Worm (Caenorhabditis elegans) whole organism, young adult: ENCODE results near the gene clc-6.

ENCODE experiments used
- B0019.2 ChIP-seq: fragments of 200-800 bp; sonication (Bioruptor generic); conservative IDR thresholded peaks from 2 replicates; pipeline ENCODE4 v1.3.6; 2022; ENCODE audit warnings: missing genetic modification reagents, missing genetic modification characterization, missing compliant biosample characterization
- F52B5.7 ChIP-seq: sonication (generic microtip); optimal IDR thresholded peaks from 2 replicates; lab custom pipeline; 2016; ENCODE audit warnings: mild to moderate bottlenecking, missing genetic modification characterization, missing compliant biosample characterization
- Y53F4B.3 ChIP-seq: fragments of 200-800 bp; sonication (Bioruptor generic); IDR thresholded peaks from 2 replicates; pipeline ENCODE4 v1.3.6; 2022; ENCODE audit warnings: missing genetic modification reagents, missing genetic modification characterization, missing compliant biosample characterization
- Y56A3A.18 ChIP-seq: fragments of 200-800 bp; sonication (Bioruptor generic); IDR thresholded peaks from 2 replicates; pipeline ENCODE4 v1.3.6; 2022; ENCODE audit warnings: missing genetic modification reagents, missing genetic modification characterization, missing compliant biosample characterization
- aptf-3 ChIP-seq: fragments of 200-800 bp; sonication (Bioruptor generic); IDR thresholded peaks from 2 replicates; pipeline ENCODE4 v1.3.6; 2022; ENCODE audit warnings: missing genetic modification characterization, missing compliant biosample characterization
- attf-6 ChIP-seq: fragments of 200-800 bp; sonication (Bioruptor generic); IDR thresholded peaks from 2 replicates; pipeline ENCODE4 v1.3.6; 2022; ENCODE audit warnings: missing genetic modification reagents, missing genetic modification characterization, missing compliant biosample characterization
- bed-1 ChIP-seq: fragments of 200-800 bp; sonication (Bioruptor generic); IDR thresholded peaks from 2 replicates; pipeline ENCODE4 v1.3.6; 2022; ENCODE audit warnings: missing genetic modification reagents, missing genetic modification characterization, missing compliant biosample characterization
- ceh-27 ChIP-seq: fragments of 200-800 bp; sonication (Bioruptor generic); optimal IDR thresholded peaks from 2 replicates; lab custom pipeline; 2018; ENCODE audit warnings: mild to moderate bottlenecking, missing genetic modification characterization, moderate library complexity, missing compliant biosample characterization
- ceh-58 ChIP-seq: fragments of 200-800 bp; sonication (Bioruptor generic); IDR thresholded peaks from 2 replicates; pipeline ENCODE4 v1.3.6; 2022; ENCODE audit warnings: missing genetic modification characterization, missing compliant biosample characterization
- dpl-1 ChIP-seq: fragments of 150-350 bp; optimal IDR thresholded peaks from 2 replicates; lab custom pipeline; 2014; ENCODE audit warnings: missing biosample characterization, missing genetic modification reagents, missing genetic modification characterization
- efl-1 ChIP-seq: fragments of 150-350 bp; optimal IDR thresholded peaks from 2 replicates; lab custom pipeline; 2014; ENCODE audit warnings: missing biosample characterization, missing genetic modification reagents, missing genetic modification characterization
- egl-44 ChIP-seq: fragments of 200-800 bp; sonication (Bioruptor generic); IDR thresholded peaks from 2 replicates; pipeline ENCODE4 v1.3.6; 2022; ENCODE audit warnings: missing genetic modification reagents, missing genetic modification characterization, missing compliant biosample characterization
- hlh-26 ChIP-seq: fragments of 200-800 bp; sonication (Bioruptor generic); conservative IDR thresholded peaks from 2 replicates; pipeline ENCODE4 v1.3.6; 2022; ENCODE audit warnings: missing genetic modification reagents, missing genetic modification characterization, missing compliant biosample characterization
- lag-1 ChIP-seq: fragments of 200-800 bp; sonication (Bioruptor generic); IDR thresholded peaks from 2 replicates; pipeline ENCODE4 v1.3.6; 2022; ENCODE audit warnings: missing genetic modification reagents, missing genetic modification characterization, missing compliant biosample characterization
- let-607 ChIP-seq, 2 experiments: fragments of 200-800 bp in 1 of 2; sonication (Bioruptor generic) in 1 of 2; sonication (generic microtip) in 1 of 2; optimal IDR thresholded peaks; 2 replicates each; lab custom pipeline; 2016 to 2018; ENCODE audit warnings: mild to moderate bottlenecking in 2 of 2, missing compliant biosample characterization in 2 of 2, missing genetic modification characterization in 2 of 2, moderate library complexity in 2 of 2, missing genotype in 1 of 2
- lin-26 ChIP-seq: fragments of 200-800 bp; sonication (Bioruptor generic); IDR thresholded peaks from 2 replicates; pipeline ENCODE4 v1.3.6; 2022; ENCODE audit warnings: missing genetic modification reagents, missing genetic modification characterization, missing compliant biosample characterization
- lin-35 ChIP-seq, 3 experiments: fragments of 150-350 bp in 2 of 3; sonication (generic microtip) in 1 of 3; optimal IDR thresholded peaks; 2 replicates each; lab custom pipeline; 2014 to 2018; ENCODE audit warnings: missing biosample characterization in 3 of 3, missing genetic modification characterization in 3 of 3, missing genetic modification reagents in 3 of 3
- lin-40 ChIP-seq: sonication (generic microtip); optimal IDR thresholded peaks from 2 replicates; lab custom pipeline; 2016; ENCODE audit warnings: missing genetic modification characterization, mild to moderate bottlenecking, missing compliant biosample characterization, missing genotype, missing genetic modification reagents
- mxl-1 ChIP-seq: sonication (generic microtip); optimal IDR thresholded peaks from 2 replicates; lab custom pipeline; 2016; ENCODE audit warnings: missing genetic modification characterization, missing compliant biosample characterization
- nhr-27 ChIP-seq: fragments of 200-800 bp; sonication (Bioruptor generic); optimal IDR thresholded peaks from 2 replicates; lab custom pipeline; 2018; ENCODE audit warnings: mild to moderate bottlenecking, missing genetic modification characterization, moderate library complexity, missing compliant biosample characterization
- nhr-80 ChIP-seq: sonication (generic microtip); optimal IDR thresholded peaks from 2 replicates; lab custom pipeline; 2016; ENCODE audit warnings: missing genetic modification characterization, missing compliant biosample characterization
- pha-4 ChIP-seq: fragments of 150-350 bp; sonication (generic microtip); optimal IDR thresholded peaks from 2 replicates; lab custom pipeline; 2014; ENCODE audit warnings: missing biosample characterization, missing genetic modification reagents, missing genetic modification characterization
- rec-8 ChIP-seq, 2 experiments: sonication (generic microtip); optimal IDR thresholded peaks; 2 replicates each; lab custom pipeline; 2016; ENCODE audit warnings: mild to moderate bottlenecking in 2 of 2, missing genetic modification characterization in 2 of 2, missing genetic modification reagents in 2 of 2, missing genotype in 2 of 2, missing biosample characterization in 1 of 2, missing compliant biosample characterization in 1 of 2, moderate library complexity in 1 of 2
- rpc-1 ChIP-seq, 2 experiments: fragments of 150-350 bp in 1 of 2; sonication (generic microtip) in 1 of 2; optimal IDR thresholded peaks; 2 replicates each; lab custom pipeline; 2014 to 2018; ENCODE audit warnings: missing biosample characterization in 1 of 2, missing genetic modification characterization in 1 of 2, missing genetic modification reagents in 1 of 2, missing genotype in 1 of 2
- sdz-38 ChIP-seq: sonication (generic microtip); optimal IDR thresholded peaks from 2 replicates; lab custom pipeline; 2016; ENCODE audit warnings: missing genotype, missing genetic modification characterization, missing compliant biosample characterization
- snpc-1.1 ChIP-seq: sonication (generic microtip); optimal IDR thresholded peaks from 2 replicates; lab custom pipeline; 2017; ENCODE audit warnings: missing genetic modification characterization, mild to moderate bottlenecking, missing compliant biosample characterization, antibody characterized with exemption, moderate library complexity, missing genotype, missing genetic modification reagents; ENCODE audit not compliant: insufficient read depth
- tbp1 ChIP-seq: fragments of 200-800 bp; sonication (Bioruptor generic); optimal IDR thresholded peaks from 2 replicates; lab custom pipeline; 2018; ENCODE audit warnings: mild to moderate bottlenecking, missing genetic modification characterization, missing compliant biosample characterization
- tbx-9 ChIP-seq: sonication (generic microtip); optimal IDR thresholded peaks from 2 replicates; lab custom pipeline; 2016; ENCODE audit warnings: borderline replicate concordance, missing genetic modification characterization, inconsistent platforms, missing compliant biosample characterization
- unc-62 ChIP-seq: fragments of 150-350 bp; optimal IDR thresholded peaks from 2 replicates; lab custom pipeline; 2014; ENCODE audit warnings: missing biosample characterization, missing genetic modification reagents, missing genetic modification characterization
- xnd-1 ChIP-seq: sonication (generic microtip); optimal IDR thresholded peaks from 2 replicates; lab custom pipeline; 2016; ENCODE audit warnings: missing genotype, missing genetic modification reagents, missing genetic modification characterization, missing compliant biosample characterization
- ztf-22 ChIP-seq: fragments of 200-800 bp; sonication (Bioruptor generic); optimal IDR thresholded peaks from 2 replicates; lab custom pipeline; 2018; ENCODE audit warnings: mild to moderate bottlenecking, missing genetic modification characterization, moderate library complexity, missing compliant biosample characterization
- ztf-28 ChIP-seq: fragments of 200-800 bp; sonication (Bioruptor generic); IDR thresholded peaks from 2 replicates; pipeline ENCODE4 v1.3.6; 2022; ENCODE audit warnings: missing genetic modification reagents, missing genetic modification characterization, missing compliant biosample characterization
- ztf-3 ChIP-seq: fragments of 200-800 bp; sonication (Bioruptor generic); optimal IDR thresholded peaks from 2 replicates; lab custom pipeline; 2018; ENCODE audit warnings: mild to moderate bottlenecking, missing genetic modification characterization, missing compliant biosample characterization
- ztf-6 ChIP-seq: fragments of 200-800 bp; sonication (Bioruptor generic); IDR thresholded peaks from 2 replicates; pipeline ENCODE4 v1.3.6; 2022; ENCODE audit warnings: missing genetic modification reagents, missing genetic modification characterization, missing compliant biosample characterization

The clc-6 gene

DNA sequence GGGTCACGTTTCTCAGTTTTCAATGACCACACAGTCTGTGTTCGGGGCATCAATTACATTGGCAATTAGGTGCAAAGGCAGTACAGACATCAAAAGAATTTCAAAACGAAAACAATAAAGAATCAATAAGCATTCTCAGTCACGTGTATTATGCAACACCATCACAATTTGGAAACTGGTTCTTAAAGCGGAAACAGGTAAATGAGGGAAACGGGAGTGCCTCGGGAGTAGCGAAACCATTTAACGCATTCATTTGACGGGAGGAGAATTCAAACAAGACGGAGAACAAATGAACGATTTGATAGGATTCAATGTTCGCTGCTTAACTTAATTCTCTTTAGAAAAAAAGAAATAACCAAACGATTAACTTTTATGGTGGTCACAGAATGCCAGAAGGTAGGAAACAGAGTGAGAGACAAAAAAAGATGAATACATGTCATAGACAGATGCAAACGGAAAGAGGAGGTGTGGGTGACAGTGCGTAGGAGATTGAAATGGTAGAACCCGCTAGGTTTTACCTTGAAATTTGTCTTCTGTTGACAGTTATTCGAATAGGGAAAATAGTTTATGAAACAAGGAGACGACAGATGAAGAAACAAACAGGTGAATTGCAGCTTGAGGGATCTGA is 736 bp upstream of the clc-6 start:
- TF ChIP-seq dpl-1 (GFP tag; lab: Kevin White, UChicago) (no peak), lin-40 (tag; lab: Kevin White, UChicago) (peak; percentile 26)
- TF ChIP-seq, all 124 proteins: peak for 1

DNA sequence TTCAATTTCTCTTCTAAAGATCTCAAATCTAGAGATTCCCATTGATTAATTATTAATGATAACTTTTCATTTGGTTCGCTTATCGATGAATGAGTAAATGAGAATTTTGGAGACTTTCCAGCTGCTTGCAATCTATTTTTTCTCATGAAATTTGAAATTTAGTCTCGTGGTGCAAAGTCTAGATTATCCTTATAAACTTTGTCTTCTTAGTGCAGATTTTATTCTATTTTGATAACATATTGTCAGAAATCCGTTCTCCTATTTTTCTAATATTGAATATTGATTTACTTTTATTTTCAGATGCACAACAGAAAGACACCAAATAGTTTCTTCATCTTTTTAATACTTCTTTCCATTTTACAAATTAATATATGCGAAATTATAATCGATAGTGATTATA is 5.0 kb downstream of the clc-6 start, which contains the start of gene lgc-49:
Gene lgc-49 (plus strand): TSS at position 301 of the 400 bp plus-strand sequence.
- TF ChIP-seq lag-1 (GFP tag; lab: Robert Waterston, UW) = no peak
- no peak for TF ChIP-seq xnd-1
- no peak for TF ChIP-seq hlh-26 (GFP tag; lab: Robert Waterston, UW)
- no peak for TF ChIP-seq ztf-22 (GFP tag; lab: Kevin White, UChicago)
- TF ChIP-seq lin-26 (GFP tag; lab: Robert Waterston, UW) = no peak
- TF ChIP-seq ztf-28 (GFP tag; lab: Robert Waterston, UW) = no peak
- no peak for TF ChIP-seq sdz-38 (tag; lab: Kevin White, UChicago)
- no peak for TF ChIP-seq ceh-58
- no peak for TF ChIP-seq let-607 (tag; optimal IDR thresholded peaks at IDR 0.05; lab: Kevin White, UChicago)
- TF ChIP-seq pha-4 = no peak
- TF ChIP-seq aptf-3 = no peak
- TF ChIP-seq efl-1 (GFP tag; lab: Kevin White, UChicago) = no peak
- no peak for TF ChIP-seq nhr-80
- no peak for TF ChIP-seq mxl-1 (tag; lab: Kevin White, UChicago)
- no peak for TF ChIP-seq nhr-27 (tag; lab: Kevin White, UChicago)
- no peak for TF ChIP-seq B0019.2
- no peak for TF ChIP-seq snpc-1.1
- TF ChIP-seq attf-6 (GFP tag; lab: Robert Waterston, UW) = no peak
- no peak for TF ChIP-seq tbx-9 (tag; lab: Kevin White, UChicago)

DNA sequence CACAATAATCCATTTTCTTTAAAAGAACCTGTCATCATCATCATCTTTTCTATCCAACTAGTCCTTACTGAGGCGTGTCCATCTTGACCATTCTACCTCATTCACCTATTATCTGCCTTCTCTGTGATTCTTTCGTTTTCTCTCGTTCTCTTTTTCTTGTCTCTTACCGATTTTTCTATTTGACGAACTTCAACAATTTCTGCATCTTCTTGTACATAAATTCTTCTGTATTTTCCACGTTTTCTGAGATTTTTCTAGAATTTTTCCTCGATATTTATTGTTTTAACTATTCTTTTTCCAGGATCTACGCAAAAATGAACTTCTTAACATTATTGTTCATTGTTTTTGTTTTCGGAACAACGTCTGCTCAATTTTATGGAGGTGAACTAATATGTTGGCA is 13.1 kb downstream of the clc-6 start, which contains the start of gene cnc-10:
Gene cnc-10 (plus strand): TSS at position 301 of the 400 bp plus-strand sequence.
- TF ChIP-seq bed-1 (GFP tag; lab: Robert Waterston, UW) = no peak
- TF ChIP-seq pha-4 = no peak
- no peak for TF ChIP-seq mxl-1 (tag; lab: Kevin White, UChicago)
- no peak for TF ChIP-seq egl-44 (GFP tag; lab: Robert Waterston, UW)
- no peak for TF ChIP-seq ztf-6 (GFP tag; lab: Robert Waterston, UW)
- no peak for TF ChIP-seq lin-35 (GFP tag; optimal IDR thresholded peaks at IDR 0.05; lab: Kevin White, UChicago)
- no peak for TF ChIP-seq nhr-80
- no peak for TF ChIP-seq Y56A3A.18 (GFP tag; lab: Robert Waterston, UW)
- no peak for TF ChIP-seq ceh-27
- TF ChIP-seq unc-62 (GFP tag; lab: Kevin White, UChicago) = no peak
- no peak for TF ChIP-seq F52B5.7
- no peak for TF ChIP-seq rec-8 (tag; optimal IDR thresholded peaks at IDR 0.05; lab: Kevin White, UChicago)
- TF ChIP-seq, all 124 proteins: peak for 0

DNA sequence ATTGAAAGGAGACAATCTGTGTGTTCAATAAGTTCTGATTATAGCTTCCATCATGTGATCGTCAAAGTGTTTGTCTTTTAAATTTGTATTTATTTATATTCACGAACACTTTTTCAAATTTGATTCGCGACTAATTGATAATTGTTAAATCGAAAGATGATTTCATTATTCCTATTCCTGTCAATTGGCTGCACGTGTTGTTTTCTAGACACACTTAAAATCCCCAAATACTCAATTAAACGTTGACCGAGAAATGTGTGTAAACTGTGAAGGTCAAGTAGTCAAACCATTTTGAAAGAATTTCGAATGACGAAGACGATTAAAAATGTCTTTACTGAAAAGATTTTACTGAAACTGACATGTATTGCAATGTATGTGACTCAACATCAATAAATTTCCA is 15.1 kb downstream of the clc-6 start:
- TF ChIP-seq rpc-1 (optimal IDR thresholded peaks at IDR 0.05; lab: Kevin White, UChicago) = no peak
- TF ChIP-seq rpc-1 (tag; optimal IDR thresholded peaks at IDR 0.05; lab: Kevin White, UChicago) = no peak
- no peak for TF ChIP-seq Y53F4B.3 (GFP tag; lab: Robert Waterston, UW)
- no peak for TF ChIP-seq F52B5.7
- TF ChIP-seq tbp1 (GFP tag; lab: Kevin White, UChicago) = no peak
- no peak for TF ChIP-seq ztf-3
